Fruit fly (Drosophila melanogaster): ENCODE results near the gene Fcp3C.

DNA sequence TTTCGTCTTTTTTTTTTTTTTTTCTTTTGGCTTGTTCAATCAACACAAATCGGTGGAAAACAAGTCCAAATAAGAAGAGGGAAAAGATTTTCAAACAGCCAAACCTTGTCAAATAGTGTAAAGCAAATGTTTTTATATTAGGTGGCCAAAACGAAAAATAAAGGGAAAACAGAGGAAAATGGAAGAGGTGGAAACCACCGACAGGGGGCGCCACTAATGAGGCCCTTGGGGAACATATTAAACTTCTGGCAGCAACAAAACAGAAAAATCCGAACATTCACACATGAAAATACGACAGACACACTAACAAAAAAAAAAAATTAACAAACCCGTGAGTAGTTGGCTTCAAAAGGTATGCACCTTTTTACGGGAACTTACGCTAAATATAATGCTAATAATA is 18.0 kb upstream of the Fcp3C start:
- TF ChIP-seq ttk (optimal IDR thresholded peaks at IDR 0.05) (no peak), h (optimal IDR thresholded peaks at IDR 0.05) (no peak), insv (optimal IDR thresholded peaks at IDR 0.05) (no peak), psq (optimal IDR thresholded peaks at IDR 0.05) (no peak)

Measured in Kc167 (cell line).